Fruit fly (Drosophila melanogaster): ENCODE data around the gene wac.
A peak's percentile ranks its signal among the peaks of the same experiment; 100 is the strongest.

The wac gene

dm6 chr3L:262724-263177 lies 4.8 kb downstream of the wac start (continued):
- TF ChIP-seq CG4424 (GFP tag; optimal IDR thresholded peaks at IDR 0.05): no peak
- TF ChIP-seq oc (tag; optimal IDR thresholded peaks at IDR 0.05): no peak
- no peak for TF ChIP-seq CG3838 (GFP tag; optimal IDR thresholded peaks at IDR 0.05)
- peak; percentile 88 for TF ChIP-seq MESR4 (GFP tag; optimal IDR thresholded peaks at IDR 0.05)
- peak; percentile 43 for TF ChIP-seq Nf-YC (tag; optimal IDR thresholded peaks at IDR 0.05)
- TF ChIP-seq CG9932 (GFP tag; IDR thresholded peaks at IDR 0.05): peak; percentile 32; the same call in 1 of the 2 replicates
- TF ChIP-seq Usf (GFP tag; optimal IDR thresholded peaks at IDR 0.05): no peak
- no peak for TF ChIP-seq Hsf (GFP tag; optimal IDR thresholded peaks at IDR 0.05)
- TF ChIP-seq dpn (GFP tag; optimal IDR thresholded peaks at IDR 0.05): no peak
- TF ChIP-seq pnt (GFP tag; optimal IDR thresholded peaks at IDR 0.05): no peak
- TF ChIP-seq caup (GFP tag; optimal IDR thresholded peaks at IDR 0.05; ENCODE audit: severe bottlenecking): peak; percentile 1
- no peak for TF ChIP-seq pum (GFP tag; optimal IDR thresholded peaks at IDR 0.05)
- no peak for TF ChIP-seq Antp (GFP tag; optimal IDR thresholded peaks at IDR 0.05)
- no peak for TF ChIP-seq CG8281 (tag; optimal IDR thresholded peaks at IDR 0.05)
- TF ChIP-seq CG4730 (GFP tag; IDR thresholded peaks at IDR 0.05): no peak
- TF ChIP-seq CG12299 (tag; optimal IDR thresholded peaks at IDR 0.05): peak; percentile 2
- no peak for TF ChIP-seq CG33213 (GFP tag; optimal IDR thresholded peaks at IDR 0.05)
- no peak for TF ChIP-seq Kr (GFP tag; optimal IDR thresholded peaks at IDR 0.05)
- TF ChIP-seq vfl (GFP tag; optimal IDR thresholded peaks at IDR 0.05): no peak
- no peak for TF ChIP-seq slbo (GFP tag; IDR thresholded peaks at IDR 0.05)
- no peak for TF ChIP-seq CG15601 (tag; optimal IDR thresholded peaks at IDR 0.05)
- no peak for TF ChIP-seq CG5953 (GFP tag; IDR thresholded peaks at IDR 0.05)
- TF ChIP-seq CG4328 (GFP tag; optimal IDR thresholded peaks at IDR 0.05): no peak
- peak; percentile 70 for TF ChIP-seq cwo (GFP tag; optimal IDR thresholded peaks at IDR 0.05)
- TF ChIP-seq ems (GFP tag; optimal IDR thresholded peaks at IDR 0.05): no peak
- peak; percentile 70 for TF ChIP-seq HLH4C (GFP tag; IDR thresholded peaks at IDR 0.05; ENCODE audit: partially characterized antibody)
- no peak for TF ChIP-seq Ptx1 (GFP tag; IDR thresholded peaks at IDR 0.05)
- TF ChIP-seq Hr3 (GFP tag; optimal IDR thresholded peaks at IDR 0.05): no peak
- no peak for TF ChIP-seq ATbp (GFP tag; optimal IDR thresholded peaks at IDR 0.05)
- no peak for TF ChIP-seq NC2α (GFP tag; optimal IDR thresholded peaks at IDR 0.05)
- no peak for TF ChIP-seq Deaf1 (tag; optimal IDR thresholded peaks at IDR 0.05)
- TF ChIP-seq Oaz (GFP tag; IDR thresholded peaks at IDR 0.05): no peak
- TF ChIP-seq sens (GFP tag): peak; percentile 80
- TF ChIP-seq lbe (GFP tag; optimal IDR thresholded peaks at IDR 0.05): no peak
- TF ChIP-seq lmd (GFP tag; IDR thresholded peaks at IDR 0.05): no peak
- TF ChIP-seq Opbp (GFP tag; IDR thresholded peaks at IDR 0.05; ENCODE audit: partially characterized antibody): peak; percentile 84
- TF ChIP-seq Sox102F (GFP tag; optimal IDR thresholded peaks at IDR 0.05): no peak
- no peak for TF ChIP-seq Atf6 (GFP tag; IDR thresholded peaks at IDR 0.05)
- no peak for TF ChIP-seq z (GFP tag; IDR thresholded peaks at IDR 0.05)
- TF ChIP-seq fru (optimal IDR thresholded peaks at IDR 0.05): no peak
- no peak for TF ChIP-seq C15 (GFP tag; IDR thresholded peaks at IDR 0.05)
- TF ChIP-seq odd (GFP tag; optimal IDR thresholded peaks at IDR 0.05): no peak
- TF ChIP-seq CG11456 (GFP tag; IDR thresholded peaks at IDR 0.05): no peak
- peak; percentile 88 for TF ChIP-seq unc-4 (GFP tag; IDR thresholded peaks at IDR 0.05; ENCODE audit: partially characterized antibody)
- peak; percentile 89 for TF ChIP-seq Sry-δ (GFP tag; optimal IDR thresholded peaks at IDR 0.05)
- TF ChIP-seq CG34422 (GFP tag; IDR thresholded peaks at IDR 0.05): peak; percentile 65; the same call in 1 of the 3 replicates
- peak; percentile 11 for TF ChIP-seq CTCF (GFP tag; optimal IDR thresholded peaks at IDR 0.05)
- peak; percentile 6 for TF ChIP-seq CG1233 (GFP tag; optimal IDR thresholded peaks at IDR 0.05)
- no peak for TF ChIP-seq CG32532 (GFP tag; IDR thresholded peaks at IDR 0.05)
- no peak for TF ChIP-seq salm (tag; optimal IDR thresholded peaks at IDR 0.05)
- no peak for TF ChIP-seq CG8478 (optimal IDR thresholded peaks at IDR 0.05)
- TF ChIP-seq CG10267 (tag; optimal IDR thresholded peaks at IDR 0.05): no peak
- TF ChIP-seq CG11085 (GFP tag; IDR thresholded peaks at IDR 0.05): no peak

All from whole organism, embryonic.